Fruit fly (Drosophila melanogaster): ENCODE results near the gene CG11313.

DNA sequence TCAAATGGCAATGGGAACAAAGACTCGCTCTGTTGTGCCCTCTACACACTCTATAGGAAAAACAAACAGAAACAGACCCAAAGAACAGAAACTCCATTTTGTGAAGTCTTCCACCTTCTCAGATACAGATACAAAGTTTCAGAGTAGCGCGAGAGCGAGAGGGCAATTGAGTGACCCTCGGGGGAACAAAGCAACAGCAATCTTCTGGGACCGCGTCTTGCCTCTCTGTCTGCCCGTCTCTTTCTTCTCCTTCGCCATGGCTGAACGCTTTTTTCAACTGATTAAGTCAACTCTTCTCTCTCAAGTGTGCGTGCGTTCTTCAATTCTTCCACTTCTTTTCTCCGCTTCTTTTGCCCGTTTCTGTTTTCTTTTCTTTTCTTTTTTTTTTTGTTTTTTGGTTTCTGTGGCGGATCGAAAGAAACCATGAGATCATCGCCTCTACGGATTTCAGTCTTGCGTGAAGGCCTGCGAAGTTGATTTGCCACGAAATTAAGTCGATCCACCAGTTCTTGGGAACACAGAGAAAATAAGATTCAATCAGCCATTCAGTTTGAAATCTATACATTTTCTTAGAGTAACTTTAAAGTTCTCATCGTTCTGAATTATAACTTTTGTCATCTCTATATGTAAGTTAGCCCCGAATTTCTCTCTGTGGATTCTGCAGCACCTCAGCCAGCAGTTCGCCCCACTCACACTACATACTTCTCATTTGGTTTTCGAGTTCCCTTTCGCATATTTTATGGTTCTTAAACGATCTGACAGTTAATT lies 42.0 kb upstream of the CG11313 start:
- TF ChIP-seq bab1 (GFP tag; optimal IDR thresholded peaks at IDR 0.05) (no peak), CG12768 (GFP tag; optimal IDR thresholded peaks at IDR 0.05) (no peak), Hr96 (GFP tag; optimal IDR thresholded peaks at IDR 0.05) (no peak), Crg-1 (GFP tag; optimal IDR thresholded peaks at IDR 0.05) (no peak), CG7101 (tag; optimal IDR thresholded peaks at IDR 0.05) (no peak), toe (GFP tag; optimal IDR thresholded peaks at IDR 0.05) (no peak), cic (GFP tag; optimal IDR thresholded peaks at IDR 0.05) (no peak), cnc (optimal IDR thresholded peaks at IDR 0.05) (no peak), CG5204 (GFP tag; optimal IDR thresholded peaks at IDR 0.05) (no peak), CG1620 (GFP tag; optimal IDR thresholded peaks at IDR 0.05) (no peak), ovo (GFP tag; optimal IDR thresholded peaks at IDR 0.05) (no peak)
